Fruit fly (Drosophila melanogaster): ENCODE data around the gene CG40160.
"Not testable (repeated sequence)": the region's sequence is repeated elsewhere in the genome, so short reads cannot be mapped to it uniquely, and the experiment has no call there.

CG40160 gene

dm6 chr3L:26215515-26215914 lies at the start of gene CG40160:
Gene CG40160, plus strand, starts transcription at chr3L:26215815.
- TF ChIP-seq noc (tag; optimal IDR thresholded peaks at IDR 0.05): not testable (repeated sequence)

- no peak for TF ChIP-seq noc (tag; optimal IDR thresholded peaks at IDR 0.05)
Observed at dm6 chr3L:26224016-26224415, 8.4 kb downstream of the CG40160 start.

All from whole organism, larva.